Fruit fly (Drosophila melanogaster) whole organism, embryonic: Measurements from ENCODE around the gene CG14300.

Experiments
- Asciz ChIP-seq: fragments of 200-800 bp; sonication (Bioruptor generic); optimal IDR thresholded peaks from 2 replicates; lab custom pipeline; 2017; ENCODE audit warnings: missing biosample characterization, mild to moderate bottlenecking, missing genetic modification characterization, missing genetic modification reagents
- BtbVII ChIP-seq: fragments of 200-800 bp; sonication (Bioruptor generic); optimal IDR thresholded peaks from 3 replicates; lab custom pipeline; 2017; ENCODE audit warnings: missing biosample characterization, mild to moderate bottlenecking, missing genetic modification characterization
- CG10462 ChIP-seq: fragments of 200-800 bp; sonication (Bioruptor generic); optimal IDR thresholded peaks from 2 replicates; lab custom pipeline; 2016; ENCODE audit warnings: missing biosample characterization, missing genetic modification characterization
- CG10959 ChIP-seq: fragments of 200-800 bp; sonication (Bioruptor generic); IDR thresholded peaks from 2 replicates; pipeline ENCODE4 v1.3.6; 2022; ENCODE audit warnings: missing biosample characterization, missing genetic modification characterization
- CG1233 ChIP-seq: fragments of 200-800 bp; sonication (Bioruptor generic); optimal IDR thresholded peaks from 4 replicates; lab custom pipeline; 2018; ENCODE audit warnings: missing biosample characterization, mild to moderate bottlenecking, missing genetic modification characterization
- CG13123 ChIP-seq: fragments of 200-800 bp; sonication (Bioruptor generic); optimal IDR thresholded peaks from 2 replicates; lab custom pipeline; 2016; ENCODE audit warnings: missing biosample characterization, missing genetic modification characterization
- CG14441 ChIP-seq: fragments of 200-800 bp; sonication (Bioruptor generic); IDR thresholded peaks from 2 replicates; pipeline ENCODE4 v1.3.6; 2022; ENCODE audit warnings: missing biosample characterization, missing genetic modification characterization
- CG16813 ChIP-seq: fragments of 200-800 bp; sonication (Bioruptor generic); IDR thresholded peaks from 3 replicates; pipeline ENCODE4 v1.3.6; 2022; ENCODE audit warnings: missing biosample characterization, missing genetic modification characterization; ENCODE audit not compliant: partially characterized antibody
- CG17802 ChIP-seq: fragments of 200-800 bp; sonication (Bioruptor generic); optimal IDR thresholded peaks from 2 replicates; lab custom pipeline; 2018; ENCODE audit warnings: missing biosample characterization, mild to moderate bottlenecking, missing genetic modification characterization, moderate library complexity
- CG3065 ChIP-seq: fragments of 200-800 bp; sonication (Bioruptor generic); optimal IDR thresholded peaks from 2 replicates; lab custom pipeline; 2016; ENCODE audit warnings: missing biosample characterization, missing genetic modification characterization
- CG3163 ChIP-seq: fragments of 200-800 bp; sonication (Bioruptor generic); optimal IDR thresholded peaks from 3 replicates; lab custom pipeline; 2016; ENCODE audit warnings: missing biosample characterization, missing genetic modification characterization
- CG4282 ChIP-seq: fragments of 200-800 bp; sonication (Bioruptor generic); optimal IDR thresholded peaks from 2 replicates; lab custom pipeline; 2016; ENCODE audit warnings: missing biosample characterization, missing genetic modification characterization
- CG6272 ChIP-seq: fragments of 200-800 bp; sonication (Bioruptor generic); IDR thresholded peaks from 2 replicates; pipeline ENCODE4 v1.3.6; 2022; ENCODE audit warnings: missing biosample characterization, missing genetic modification characterization
- CG6854 ChIP-seq: fragments of 200-800 bp; sonication (Bioruptor generic); optimal IDR thresholded peaks from 3 replicates; lab custom pipeline; 2017; ENCODE audit warnings: missing biosample characterization, mild to moderate bottlenecking, missing genetic modification characterization
- CG7556 ChIP-seq: fragments of 200-800 bp; sonication (Bioruptor generic); optimal IDR thresholded peaks from 2 replicates; lab custom pipeline; 2017; ENCODE audit warnings: missing biosample characterization, mild to moderate bottlenecking, missing genetic modification characterization
- CG7745 ChIP-seq: fragments of 200-800 bp; sonication (Bioruptor generic); optimal IDR thresholded peaks from 2 replicates; lab custom pipeline; 2018; ENCODE audit warnings: missing biosample characterization, mild to moderate bottlenecking, missing genetic modification characterization, moderate library complexity
- CG7839 ChIP-seq: fragments of 200-800 bp; sonication (Bioruptor generic); optimal IDR thresholded peaks from 3 replicates; lab custom pipeline; 2018; ENCODE audit warnings: missing biosample characterization, mild to moderate bottlenecking, missing genetic modification characterization, moderate library complexity
- CG8290 ChIP-seq, 3 experiments: fragments of 200-800 bp; sonication (Bioruptor generic); optimal IDR thresholded peaks; 2 replicates each; lab custom pipeline; 2016 to 2019; ENCODE audit warnings: missing biosample characterization in 3 of 3, missing genetic modification characterization in 3 of 3, mild to moderate bottlenecking in 2 of 3, moderate library complexity in 1 of 3
- CG9609 ChIP-seq: fragments of 200-800 bp; sonication (Bioruptor generic); optimal IDR thresholded peaks from 3 replicates; lab custom pipeline; 2016; ENCODE audit warnings: missing biosample characterization, missing genetic modification characterization
- CG9727 ChIP-seq: fragments of 200-800 bp; sonication (Bioruptor generic); optimal IDR thresholded peaks from 3 replicates; lab custom pipeline; 2017; ENCODE audit warnings: missing biosample characterization, mild to moderate bottlenecking, missing genetic modification characterization
- CTCF ChIP-seq: fragments of 200-800 bp; sonication (Bioruptor generic); optimal IDR thresholded peaks from 2 replicates; lab custom pipeline; 2017; ENCODE audit warnings: missing biosample characterization, mild to moderate bottlenecking, missing genetic modification characterization, moderate library complexity
- Drgx ChIP-seq: fragments of 200-800 bp; sonication (Bioruptor generic); IDR thresholded peaks from 2 replicates; pipeline ENCODE4 v1.3.6; 2022; ENCODE audit warnings: missing biosample characterization, missing genetic modification characterization
- Lhr ChIP-seq: fragments of 200-800 bp; sonication (Bioruptor generic); optimal IDR thresholded peaks from 3 replicates; lab custom pipeline; 2017; ENCODE audit warnings: mild to moderate bottlenecking, missing biosample characterization, missing genetic modification reagents, missing genetic modification characterization
- MBD-R2 ChIP-seq: fragments of 200-800 bp; sonication (Bioruptor generic); IDR thresholded peaks from 2 replicates; pipeline ENCODE4 v1.3.6; 2022; ENCODE audit warnings: missing biosample characterization, missing genetic modification characterization
- NC2β ChIP-seq: fragments of 200-800 bp; sonication (Bioruptor generic); optimal IDR thresholded peaks from 2 replicates; lab custom pipeline; 2016; ENCODE audit warnings: missing biosample characterization, missing genetic modification characterization
- Nf-YB ChIP-seq: fragments of 200-800 bp; sonication (Bioruptor generic); optimal IDR thresholded peaks from 3 replicates; lab custom pipeline; 2019; ENCODE audit warnings: missing biosample characterization, mild to moderate bottlenecking, missing genetic modification characterization, moderate library complexity
- Pdp1 ChIP-seq, 2 experiments: fragments of 200-800 bp; sonication (Bioruptor generic); optimal IDR thresholded peaks; 3 replicates each; lab custom pipeline; 2016; ENCODE audit warnings: missing biosample characterization in 2 of 2, missing genetic modification characterization in 2 of 2, mild to moderate bottlenecking in 1 of 2, moderate library complexity in 1 of 2
- Ravus ChIP-seq: fragments of 200-800 bp; sonication (Bioruptor generic); IDR thresholded peaks from 2 replicates; pipeline ENCODE4 v1.3.6; 2022; ENCODE audit warnings: missing biosample characterization, missing genetic modification characterization
- Six4 ChIP-seq: fragments of 200-800 bp; sonication (Bioruptor generic); optimal IDR thresholded peaks from 2 replicates; lab custom pipeline; 2016; ENCODE audit warnings: missing biosample characterization, missing genetic modification characterization
- YL-1 ChIP-seq: fragments of 200-800 bp; sonication (Bioruptor generic); optimal IDR thresholded peaks from 3 replicates; lab custom pipeline; 2017; ENCODE audit warnings: missing biosample characterization, mild to moderate bottlenecking, missing genetic modification characterization
- ac ChIP-seq: fragments of 200-800 bp; sonication (Bioruptor generic); optimal IDR thresholded peaks from 3 replicates; lab custom pipeline; 2017; ENCODE audit warnings: missing biosample characterization, mild to moderate bottlenecking, missing genetic modification characterization
- chinmo ChIP-seq: fragments of 200-800 bp; sonication (Bioruptor generic); IDR thresholded peaks from 4 replicates; pipeline ENCODE4 v1.3.6; 2022; ENCODE audit warnings: missing biosample characterization, missing genetic modification characterization; ENCODE audit not compliant: partially characterized antibody
- cwo ChIP-seq: fragments of 200-800 bp; sonication (Bioruptor generic); optimal IDR thresholded peaks from 3 replicates; lab custom pipeline; 2017; ENCODE audit warnings: missing biosample characterization, missing genetic modification characterization, mild to moderate bottlenecking, moderate library complexity, missing genetic modification reagents
- gcm ChIP-seq: fragments of 200-800 bp; sonication (Bioruptor generic); optimal IDR thresholded peaks from 2 replicates; lab custom pipeline; 2019; ENCODE audit warnings: missing biosample characterization, mild to moderate bottlenecking, missing genetic modification characterization, moderate library complexity
- grn ChIP-seq: fragments of 200-800 bp; sonication (Bioruptor generic); optimal IDR thresholded peaks from 3 replicates; lab custom pipeline; 2017; ENCODE audit warnings: missing biosample characterization, missing genetic modification characterization
- ind ChIP-seq: fragments of 200-800 bp; sonication (Bioruptor generic); optimal IDR thresholded peaks from 3 replicates; lab custom pipeline; 2016; ENCODE audit warnings: missing biosample characterization, missing genetic modification characterization
- jing ChIP-seq: fragments of 200-800 bp; sonication (Bioruptor generic); optimal IDR thresholded peaks from 2 replicates; lab custom pipeline; 2018; ENCODE audit warnings: missing biosample characterization, mild to moderate bottlenecking, missing genetic modification characterization
- jumu ChIP-seq: fragments of 200-800 bp; sonication (Bioruptor generic); optimal IDR thresholded peaks from 3 replicates; lab custom pipeline; 2016; ENCODE audit warnings: missing biosample characterization, missing genetic modification characterization
- luna ChIP-seq: fragments of 200-800 bp; sonication (Bioruptor generic); optimal IDR thresholded peaks from 2 replicates; lab custom pipeline; 2016; ENCODE audit warnings: missing biosample characterization, missing genetic modification characterization
- nerfin-1 ChIP-seq: fragments of 200-800 bp; sonication (Bioruptor generic); optimal IDR thresholded peaks from 3 replicates; lab custom pipeline; 2019; ENCODE audit warnings: missing biosample characterization, mild to moderate bottlenecking, missing genetic modification characterization, moderate library complexity
- nom ChIP-seq: fragments of 200-800 bp; sonication (Bioruptor generic); optimal IDR thresholded peaks from 2 replicates; lab custom pipeline; 2017; ENCODE audit warnings: missing biosample characterization, missing genetic modification characterization, mild to moderate bottlenecking, moderate library complexity, missing genetic modification reagents
- otp ChIP-seq: fragments of 200-800 bp; sonication (Bioruptor generic); IDR thresholded peaks from 3 replicates; pipeline ENCODE4, ENCODE4 v1.3.6; 2022; ENCODE audit warnings: missing biosample characterization, missing genetic modification characterization
- pum ChIP-seq: fragments of 200-800 bp; sonication (Bioruptor generic); optimal IDR thresholded peaks from 2 replicates; lab custom pipeline; 2016; ENCODE audit warnings: missing biosample characterization, missing genetic modification characterization
- seq ChIP-seq: fragments of 200-800 bp; sonication (Bioruptor generic); IDR thresholded peaks from 2 replicates; pipeline ENCODE4 v1.3.6; 2022; ENCODE audit warnings: missing biosample characterization, missing genetic modification characterization
- sob ChIP-seq: fragments of 200-800 bp; sonication (Bioruptor generic); IDR thresholded peaks from 2 replicates; pipeline ENCODE4 v1.3.6; 2022; ENCODE audit warnings: missing biosample characterization, missing genetic modification characterization
- ssp ChIP-seq: fragments of 200-800 bp; sonication (Bioruptor generic); IDR thresholded peaks from 2 replicates; pipeline ENCODE4 v1.3.6; 2022; ENCODE audit warnings: missing biosample characterization, missing genetic modification characterization
- sug ChIP-seq: fragments of 200-800 bp; optimal IDR thresholded peaks from 2 replicates; lab custom pipeline; 2019; ENCODE audit warnings: missing biosample characterization, mild to moderate bottlenecking, missing genetic modification characterization, moderate library complexity
- vnd ChIP-seq: fragments of 200-800 bp; sonication (Bioruptor generic); IDR thresholded peaks from 3 replicates; pipeline ENCODE4 v1.3.6; 2022; ENCODE audit warnings: missing biosample characterization, missing genetic modification characterization; ENCODE audit not compliant: partially characterized antibody

The CG14300 gene

dm6 chr3R:18739978-18740954 lies 46.8 kb upstream of the CG14300 start (continued):
- peak; percentile 52 for TF ChIP-seq Nf-YB (GFP tag; lab: Kevin White, UChicago)
- TF ChIP-seq NC2β (GFP tag; lab: Kevin White, UChicago): no peak
- TF ChIP-seq CG17802 (tag; lab: Kevin White, UChicago): no peak
- no peak for TF ChIP-seq YL-1 (GFP tag; lab: Kevin White, UChicago)
- TF ChIP-seq nom (GFP tag; lab: Kevin White, UChicago): peak; percentile 28
- no peak for TF ChIP-seq CG9609 (GFP tag; lab: Kevin White, UChicago)
- no peak for TF ChIP-seq CG10959 (GFP tag; lab: Robert Waterston, UW)
- TF ChIP-seq Lhr (GFP tag; lab: Kevin White, UChicago): no peak
- no peak for TF ChIP-seq Six4 (GFP tag; lab: Kevin White, UChicago)
- TF ChIP-seq luna: no peak
- TF ChIP-seq Pdp1 (GFP tag; optimal IDR thresholded peaks at IDR 0.05; lab: Kevin White, UChicago): no peak
- no peak for TF ChIP-seq Drgx (GFP tag; lab: Robert Waterston, UW)
- no peak for TF ChIP-seq CG10462
- no peak for TF ChIP-seq Asciz (GFP tag; lab: Kevin White, UChicago)
- peak; percentile 23 for TF ChIP-seq CG9727
- no peak for TF ChIP-seq CTCF (GFP tag; lab: Kevin White, UChicago)
- no peak for TF ChIP-seq nerfin-1
- TF ChIP-seq cwo: peak; percentile 91
- TF ChIP-seq CG7745 (tag; lab: Kevin White, UChicago): no peak
- TF ChIP-seq CG7839: no peak
- no peak for TF ChIP-seq CG7556 (GFP tag; lab: Kevin White, UChicago)
- no peak for TF ChIP-seq CG8290 (GFP tag; optimal IDR thresholded peaks at IDR 0.05; lab: Kevin White, UChicago)
- TF ChIP-seq CG8290 (tag; optimal IDR thresholded peaks at IDR 0.05; lab: Kevin White, UChicago): peak in 1 of 2 experiments; percentile 71
- peak; percentile 62; the same call in 1 of the 3 replicates for TF ChIP-seq otp (GFP tag; lab: Robert Waterston, UW)
- peak; percentile 85 for TF ChIP-seq CG3163 (GFP tag; lab: Kevin White, UChicago)
- TF ChIP-seq sob: no peak
- no peak for TF ChIP-seq ac
- no peak for TF ChIP-seq CG3065
- TF ChIP-seq grn: peak; percentile 35
- TF ChIP-seq CG14441 (GFP tag; lab: Robert Waterston, UW): no peak
- no peak for TF ChIP-seq ind (GFP tag; lab: Kevin White, UChicago)
- peak; percentile 25 for TF ChIP-seq CG6854 (GFP tag; lab: Kevin White, UChicago)
- TF ChIP-seq CG16813 (GFP tag; lab: Robert Waterston, UW): no peak
- TF ChIP-seq Ravus (GFP tag; lab: Robert Waterston, UW): no peak
- no peak for TF ChIP-seq vnd (GFP tag; lab: Robert Waterston, UW)
- no peak for TF ChIP-seq ssp
- peak; percentile 0 for TF ChIP-seq BtbVII
- TF ChIP-seq jumu (GFP tag; lab: Kevin White, UChicago): no peak
- peak; percentile 8 for TF ChIP-seq CG1233 (GFP tag; lab: Kevin White, UChicago)
- TF ChIP-seq pum (GFP tag; lab: Kevin White, UChicago): no peak
- peak; percentile 11; the same call in 1 of the 2 replicates for TF ChIP-seq MBD-R2 (GFP tag; lab: Robert Waterston, UW)
- no peak for TF ChIP-seq CG13123 (GFP tag; lab: Kevin White, UChicago)
- TF ChIP-seq CG4282 (GFP tag; lab: Kevin White, UChicago): no peak
- TF ChIP-seq gcm: no peak
- peak; percentile 62; the same call in 2 of the 4 replicates for TF ChIP-seq chinmo (GFP tag; lab: Robert Waterston, UW)
- TF ChIP-seq jing (GFP tag; lab: Kevin White, UChicago): no peak
- peak; percentile 28; the same call in 1 of the 2 replicates for TF ChIP-seq CG6272 (GFP tag; lab: Robert Waterston, UW)
- peak; percentile 53 for TF ChIP-seq sug
- 0 out of 2 replicates have a peak, but pooled peaks have one; percentile 19 for TF ChIP-seq seq (GFP tag; lab: Robert Waterston, UW)
